Worm (Caenorhabditis elegans): Measurements from ENCODE around the gene str-139.

- TF ChIP-seq nhr-76 (tag; optimal IDR thresholded peaks at IDR 0.05) (no peak), snpc-4 (tag; optimal IDR thresholded peaks at IDR 0.05) (no peak), lin-13 (tag; optimal IDR thresholded peaks at IDR 0.05) (no peak), unc-62 (GFP tag; optimal IDR thresholded peaks at IDR 0.05) (no peak), unc-120 (tag; optimal IDR thresholded peaks at IDR 0.05; ENCODE audit: poor library complexity, severe bottlenecking) (no peak), bed-3 (GFP tag; optimal IDR thresholded peaks at IDR 0.05) (no peak), lsy-2 (tag; optimal IDR thresholded peaks at IDR 0.05) (no peak), ztf-11 (tag; optimal IDR thresholded peaks at IDR 0.05) (no peak), nhr-28 (tag; optimal IDR thresholded peaks at IDR 0.05) (no peak)
These were observed 23.2 kb upstream of the str-139 start, which contains the start of gene C09H5.7 for ce11 chrV:8085141-8085540.
